Worm (Caenorhabditis elegans): Measurements from ENCODE around the gene ssu-1.

ce11 chrV:20134797-20135196 lies 1.7 kb upstream of the ssu-1 start:
- TF ChIP-seq F10B5.3 (tag; optimal IDR thresholded peaks at IDR 0.05): no peak
- no peak for TF ChIP-seq unc-62 (GFP tag; optimal IDR thresholded peaks at IDR 0.05 in 1 of 2)
- no peak for TF ChIP-seq unc-62 (tag; optimal IDR thresholded peaks at IDR 0.05)
- no peak for TF ChIP-seq unc-39 (tag; optimal IDR thresholded peaks at IDR 0.05)
- TF ChIP-seq Y48G9A.11 (GFP tag; IDR thresholded peaks at IDR 0.05): no peak
- no peak for TF ChIP-seq pqm-1 (tag; optimal IDR thresholded peaks at IDR 0.05)
- no peak for TF ChIP-seq ama-1 (optimal IDR thresholded peaks at IDR 0.05)
- TF ChIP-seq ceh-44 (GFP tag; IDR thresholded peaks at IDR 0.05): 0 out of 2 replicates have a peak, but pooled peaks have one; percentile 37

All from whole organism, L4 larva.